Worm (Caenorhabditis elegans) whole organism, L4 larva: ENCODE measurements around the gene ttll-15.

ENCODE experiments used
- Y105C5A.15 ChIP-seq: fragments of 200-800 bp; sonication (Bioruptor generic); IDR thresholded peaks from 2 replicates; pipeline ENCODE4 v1.3.6; 2022; ENCODE audit warnings: missing genetic modification characterization, missing compliant biosample characterization
- Y48G9A.11 ChIP-seq: fragments of 200-800 bp; sonication (Bioruptor generic); IDR thresholded peaks from 2 replicates; pipeline ENCODE4 v1.3.6; 2022; ENCODE audit warnings: missing genetic modification reagents, missing genetic modification characterization, missing compliant biosample characterization
- aha-1 ChIP-seq: fragments of 150-350 bp; peaks from one replicate; lab custom pipeline; 2014; ENCODE audit warnings: missing biosample characterization, missing genetic modification characterization
- ama-1 ChIP-seq: fragments of 150-350 bp; optimal IDR thresholded peaks from 2 replicates; lab custom pipeline; 2014; ENCODE audit warnings: inconsistent platforms, mixed read lengths
- ceh-28 ChIP-seq: fragments of 150-350 bp; optimal IDR thresholded peaks from 2 replicates; lab custom pipeline; 2014; ENCODE audit warnings: missing biosample characterization, missing genetic modification reagents, missing genetic modification characterization
- ceh-62 ChIP-seq: sonication (generic microtip); optimal IDR thresholded peaks from 2 replicates; lab custom pipeline; 2017; ENCODE audit warnings: missing biosample characterization, missing genetic modification characterization
- daf-19 ChIP-seq: fragments of 200-800 bp; sonication (Bioruptor generic); conservative IDR thresholded peaks from 2 replicates; pipeline ENCODE4 v1.3.6; 2022; ENCODE audit warnings: missing genetic modification characterization, missing compliant biosample characterization
- daf-8 ChIP-seq: fragments of 200-800 bp; sonication (Bioruptor generic); IDR thresholded peaks from 2 replicates; pipeline ENCODE4 v1.3.6; 2022; ENCODE audit warnings: missing genetic modification characterization, missing compliant biosample characterization
- dmd-6 ChIP-seq: fragments of 200-800 bp; sonication (Bioruptor generic); IDR thresholded peaks from 2 replicates; pipeline ENCODE4 v1.3.6; 2022; ENCODE audit warnings: missing genetic modification reagents, missing genetic modification characterization, missing compliant biosample characterization
- dmd-9 ChIP-seq: fragments of 200-800 bp; sonication (Bioruptor generic); IDR thresholded peaks from 2 replicates; pipeline ENCODE4 v1.3.6; 2022; ENCODE audit warnings: missing genetic modification reagents, missing genetic modification characterization, missing compliant biosample characterization
- duxl-1 ChIP-seq: sonication (generic microtip); optimal IDR thresholded peaks from 2 replicates; lab custom pipeline; 2016; ENCODE audit warnings: mild to moderate bottlenecking, missing genetic modification characterization, moderate library complexity, missing compliant biosample characterization; ENCODE audit not compliant: poor library complexity
- egl-43 ChIP-seq: fragments of 200-800 bp; sonication (Bioruptor generic); IDR thresholded peaks from 2 replicates; pipeline ENCODE4 v1.3.6; 2022; ENCODE audit warnings: missing genetic modification reagents, missing genetic modification characterization, missing compliant biosample characterization
- fos-1 ChIP-seq: fragments of 150-350 bp; optimal IDR thresholded peaks from 2 replicates; lab custom pipeline; 2014; ENCODE audit warnings: missing biosample characterization, missing genetic modification characterization
- gei-8 ChIP-seq: fragments of 200-800 bp; sonication (Bioruptor generic); optimal IDR thresholded peaks from 2 replicates; lab custom pipeline; 2018; ENCODE audit warnings: mild to moderate bottlenecking, missing genetic modification characterization, missing compliant biosample characterization
- hif-1 ChIP-seq, 2 experiments: sonication (generic microtip); optimal IDR thresholded peaks; 2 replicates each; lab custom pipeline; 2016 to 2017; ENCODE audit warnings: missing compliant biosample characterization in 2 of 2, missing genetic modification characterization in 2 of 2, missing genetic modification reagents in 2 of 2, missing genotype in 2 of 2, mild to moderate bottlenecking in 1 of 2
- hmg-1.1 ChIP-seq: fragments of 200-800 bp; sonication (Bioruptor generic); IDR thresholded peaks from 2 replicates; pipeline ENCODE4 v1.3.6; 2022; ENCODE audit warnings: missing genetic modification reagents, missing genetic modification characterization, missing compliant biosample characterization
- lin-1 ChIP-seq: fragments of 200-800 bp; sonication (Bioruptor generic); IDR thresholded peaks from 2 replicates; pipeline ENCODE4 v1.3.6; 2022; ENCODE audit warnings: missing genetic modification reagents, missing genetic modification characterization, missing compliant biosample characterization
- lin-29 ChIP-seq: fragments of 200-800 bp; sonication (Bioruptor generic); IDR thresholded peaks from 2 replicates; pipeline ENCODE4 v1.3.6; 2022; ENCODE audit warnings: missing genetic modification reagents, missing genetic modification characterization, missing compliant biosample characterization
- mdt-29 ChIP-seq: fragments of 200-800 bp; sonication (Bioruptor generic); IDR thresholded peaks from 2 replicates; pipeline ENCODE4 v1.3.6; 2022; ENCODE audit warnings: missing genetic modification reagents, missing genetic modification characterization, missing compliant biosample characterization
- mxl-2 ChIP-seq: fragments of 200-800 bp; sonication (Bioruptor generic); conservative IDR thresholded peaks from 2 replicates; pipeline ENCODE4 v1.3.6; 2022; ENCODE audit warnings: missing genetic modification reagents, missing genetic modification characterization, missing compliant biosample characterization
- nhr-11 ChIP-seq: fragments of 150-350 bp; optimal IDR thresholded peaks from 2 replicates; lab custom pipeline; 2014; ENCODE audit warnings: missing biosample characterization, missing genetic modification characterization
- nhr-237 ChIP-seq: sonication (generic microtip); optimal IDR thresholded peaks from 2 replicates; lab custom pipeline; 2017; ENCODE audit warnings: missing biosample characterization, missing genetic modification characterization
- nhr-25 ChIP-seq: sonication (generic microtip); optimal IDR thresholded peaks from 2 replicates; lab custom pipeline; 2017; ENCODE audit warnings: missing genetic modification characterization, mild to moderate bottlenecking, missing compliant biosample characterization, antibody characterized with exemption, moderate library complexity, borderline replicate concordance; ENCODE audit not compliant: insufficient read depth
- nhr-28 ChIP-seq: fragments of 150-350 bp; optimal IDR thresholded peaks from 2 replicates; lab custom pipeline; 2014; ENCODE audit warnings: missing biosample characterization, missing genetic modification characterization
- pqm-1 ChIP-seq: sonication (generic microtip); optimal IDR thresholded peaks from 2 replicates; lab custom pipeline; 2017; ENCODE audit warnings: missing biosample characterization, missing genetic modification characterization
- rbr-2 ChIP-seq: sonication (generic microtip); optimal IDR thresholded peaks from 2 replicates; lab custom pipeline; 2016; ENCODE audit warnings: missing genotype, missing genetic modification characterization, missing compliant biosample characterization
- sdz-12 ChIP-seq: fragments of 200-800 bp; sonication (Bioruptor generic); optimal IDR thresholded peaks from 2 replicates; lab custom pipeline; 2018; ENCODE audit warnings: mild to moderate bottlenecking, missing genetic modification characterization, missing compliant biosample characterization
- snpc-1.2 ChIP-seq: fragments of 200-800 bp; sonication (Bioruptor generic); IDR thresholded peaks from 2 replicates; pipeline ENCODE4 v1.3.6; 2022; ENCODE audit warnings: missing genetic modification reagents, missing genetic modification characterization, missing compliant biosample characterization
- spr-1 ChIP-seq: sonication (generic microtip); optimal IDR thresholded peaks from 2 replicates; lab custom pipeline; 2016; ENCODE audit warnings: mild to moderate bottlenecking, missing genetic modification characterization, missing compliant biosample characterization
- zag-1 ChIP-seq: fragments of 150-350 bp; optimal IDR thresholded peaks from 2 replicates; lab custom pipeline; 2014; ENCODE audit warnings: missing biosample characterization, missing genetic modification characterization
- zfp-2 ChIP-seq: sonication (generic microtip); optimal IDR thresholded peaks from 2 replicates; lab custom pipeline; 2016; ENCODE audit warnings: mild to moderate bottlenecking, missing genetic modification characterization, missing compliant biosample characterization

The ttll-15 gene

DNA sequence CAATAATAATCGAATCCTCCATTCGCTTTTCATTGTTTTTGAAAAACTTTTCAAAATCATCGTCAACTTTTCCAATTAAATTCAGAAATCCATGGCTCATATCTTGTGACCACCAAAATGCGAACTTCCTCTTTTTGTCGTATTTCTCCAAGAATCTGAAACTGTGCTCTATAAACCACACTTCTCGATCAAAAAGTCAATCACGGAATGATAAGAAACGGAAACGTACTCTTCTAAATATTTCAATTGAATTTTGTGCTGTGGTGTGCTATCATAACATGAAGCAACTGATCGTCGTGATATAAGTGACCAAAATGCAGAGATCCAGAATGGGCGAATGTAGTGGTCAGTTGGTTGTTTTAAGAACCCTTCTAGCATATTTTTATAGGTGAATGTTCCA, 46.4 kb downstream of the ttll-15 start:
- TF ChIP-seq Y48G9A.11 (no peak), dmd-6 (peak; percentile 61), snpc-1.2 (no peak), ceh-62 (tag; lab: Kevin White, UChicago) (no peak), gei-8 (GFP tag; lab: Kevin White, UChicago) (no peak), daf-19 (no peak), mdt-29 (GFP tag; lab: Robert Waterston, UW) (no peak), ceh-28 (no peak), hif-1 (tag; optimal IDR thresholded peaks at IDR 0.05; lab: Kevin White, UChicago) (no peak), hmg-1.1 (GFP tag; lab: Robert Waterston, UW) (no peak), rbr-2 (tag; lab: Kevin White, UChicago) (no peak), zag-1 (no peak), dmd-9 (no peak), duxl-1 (tag; lab: Kevin White, UChicago) (no peak), daf-8 (GFP tag; lab: Robert Waterston, UW) (no peak), zfp-2 (tag; lab: Kevin White, UChicago) (no peak), mxl-2 (GFP tag; lab: Robert Waterston, UW) (no peak), aha-1 (tag; lab: Kevin White, UChicago) (peak; percentile 43), sdz-12 (GFP tag; lab: Kevin White, UChicago) (no peak), pqm-1 (tag; lab: Kevin White, UChicago) (peak; percentile 46), egl-43 (GFP tag; lab: Robert Waterston, UW) (no peak), nhr-28 (tag; lab: Kevin White, UChicago) (peak; percentile 58), Y105C5A.15 (GFP tag; lab: Robert Waterston, UW) (no peak), nhr-25 (tag; lab: Kevin White, UChicago) (no peak), lin-29 (no peak)

DNA sequence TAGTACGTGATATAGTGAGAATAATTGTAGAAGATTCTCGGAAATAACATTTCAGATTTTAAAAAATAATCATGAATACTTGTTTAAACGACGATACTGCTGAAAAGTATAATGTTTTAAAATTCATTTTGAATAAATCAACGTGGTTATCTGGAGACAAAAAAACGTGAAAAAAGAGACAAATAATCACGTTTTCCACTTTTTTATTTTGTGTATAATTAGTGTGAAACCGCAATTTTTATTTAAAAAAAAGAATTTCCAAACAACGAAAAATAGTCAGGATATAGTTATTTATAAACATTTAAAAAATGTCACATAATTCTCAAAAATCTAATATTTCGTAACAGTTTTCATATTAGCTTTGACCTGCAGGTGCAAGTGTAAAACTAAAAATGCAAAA, 48.0 kb downstream of the ttll-15 start, which contains the start of gene F15H10.7:
F15H10.7 (minus strand) TSS at position 101 of the 400 bp plus-strand sequence.
- TF ChIP-seq Y105C5A.15 (GFP tag; lab: Robert Waterston, UW) (no peak), fos-1 (tag; lab: Kevin White, UChicago) (no peak), spr-1 (tag; lab: Kevin White, UChicago) (no peak)

DNA sequence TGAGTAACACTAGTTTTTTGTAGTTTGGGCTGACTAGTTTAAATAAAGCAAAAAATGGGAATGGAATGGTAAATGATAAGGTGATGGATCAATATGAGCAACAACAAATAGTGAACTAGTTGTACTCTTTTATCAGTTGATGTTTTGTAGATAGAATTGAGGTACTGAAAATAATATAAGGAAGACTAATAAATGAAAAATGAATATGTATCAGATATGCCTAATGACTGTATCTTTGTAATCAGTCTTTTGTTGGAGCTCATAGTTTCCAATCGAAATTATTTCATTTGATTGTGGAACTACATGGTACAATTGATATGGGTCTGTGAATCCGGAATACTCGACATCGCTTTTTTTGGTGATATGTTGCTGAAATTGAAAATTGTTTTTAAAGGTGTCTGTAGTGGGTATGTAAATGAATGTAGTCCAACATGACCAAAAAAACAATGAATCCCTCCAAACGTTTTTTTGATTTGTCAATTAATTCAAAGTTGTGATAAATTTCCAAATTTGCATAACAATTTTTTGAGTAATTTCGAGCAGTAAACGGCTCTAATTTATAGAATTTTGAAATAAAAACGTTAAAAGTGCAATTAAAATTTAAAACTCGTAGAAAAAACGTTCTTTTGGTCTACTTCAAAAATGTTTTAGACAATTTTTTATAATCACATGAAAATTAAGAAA, 51.8 kb downstream of the ttll-15 start, which contains the start of gene F15H10.12:
F15H10.12 (minus strand) TSS at position 51 of the 684 bp plus-strand sequence.
- TF ChIP-seq aha-1 (tag; lab: Kevin White, UChicago) (peak; percentile 92), nhr-237 (tag; lab: Kevin White, UChicago) (no peak), nhr-11 (tag; lab: Kevin White, UChicago) (no peak), lin-29 (no peak), ama-1 (no peak), lin-1 (no peak)
